Worm (Caenorhabditis elegans): ENCODE results near the gene T13B5.9.

DNA sequence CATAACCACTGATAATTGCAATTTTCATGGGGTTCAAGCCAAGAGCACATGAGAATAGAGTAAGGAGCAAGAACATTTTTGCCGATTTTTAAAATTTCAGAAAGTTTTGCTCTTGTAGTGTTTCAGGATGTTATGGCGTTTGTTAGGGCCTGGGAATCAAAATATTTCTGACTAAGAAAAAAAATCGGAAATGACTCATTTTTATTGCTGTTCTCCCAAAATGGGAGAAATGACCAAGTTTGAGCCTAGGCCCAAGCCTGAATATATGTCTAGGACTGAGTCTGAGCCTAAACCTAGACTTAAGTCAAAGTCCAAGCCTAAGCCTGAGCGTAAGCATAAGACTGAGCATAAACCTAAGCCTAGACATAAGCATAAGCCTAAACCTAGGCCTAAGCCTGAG is at the start of gene T13B5.9:
- no peak for TF ChIP-seq ama-1 (optimal IDR thresholded peaks at IDR 0.05)
- TF ChIP-seq lin-39 (tag; optimal IDR thresholded peaks at IDR 0.05) = no peak
- TF ChIP-seq aly-2 (tag; optimal IDR thresholded peaks at IDR 0.05) = no peak
- TF ChIP-seq mdl-1 (tag; optimal IDR thresholded peaks at IDR 0.05) = no peak
